Worm (Caenorhabditis elegans) whole organism, late embryonic: ENCODE results near the gene T09E8.4.
"Not testable (repeated sequence)": the region's sequence is repeated elsewhere in the genome, so short reads cannot be mapped to it uniquely, and the experiment has no call there.

ENCODE experiments used
- C38D4.7 ChIP-seq: fragments of 200-800 bp; sonication (Bioruptor generic); optimal IDR thresholded peaks from 2 replicates; lab custom pipeline; 2018; ENCODE audit warnings: mild to moderate bottlenecking, missing genetic modification characterization, moderate library complexity, missing compliant biosample characterization
- F13H6.1 ChIP-seq: sonication (generic microtip); optimal IDR thresholded peaks from 2 replicates; lab custom pipeline; 2016; ENCODE audit warnings: missing genetic modification characterization, missing compliant biosample characterization
- K09A11.1 ChIP-seq: sonication (generic microtip); optimal IDR thresholded peaks from 2 replicates; lab custom pipeline; 2017; ENCODE audit warnings: antibody characterized with exemption, mild to moderate bottlenecking, missing genetic modification characterization, missing compliant biosample characterization; ENCODE audit not compliant: insufficient read depth
- T23F11.4 ChIP-seq: fragments of 200-800 bp; sonication (Bioruptor generic); optimal IDR thresholded peaks from 2 replicates; lab custom pipeline; 2018; ENCODE audit warnings: mild to moderate bottlenecking, missing genetic modification characterization, missing compliant biosample characterization
- ama-1 ChIP-seq: fragments of 150-350 bp; optimal IDR thresholded peaks from 2 replicates; lab custom pipeline; 2014
- ceh-14 ChIP-seq: sonication (generic microtip); optimal IDR thresholded peaks from 2 replicates; lab custom pipeline; 2016; ENCODE audit warnings: missing genotype, missing genetic modification characterization, missing compliant biosample characterization
- ceh-19 ChIP-seq: fragments of 200-800 bp; sonication (Bioruptor generic); optimal IDR thresholded peaks from 2 replicates; lab custom pipeline; 2018; ENCODE audit warnings: mild to moderate bottlenecking, missing genetic modification characterization, missing compliant biosample characterization
- ceh-2 ChIP-seq: sonication (generic microtip); optimal IDR thresholded peaks from 2 replicates; lab custom pipeline; 2016; ENCODE audit warnings: missing genotype, missing genetic modification characterization, missing compliant biosample characterization
- ceh-22 ChIP-seq: sonication (generic microtip); optimal IDR thresholded peaks from 2 replicates; lab custom pipeline; 2017; ENCODE audit warnings: missing biosample characterization, missing genetic modification characterization
- ceh-31 ChIP-seq: sonication (generic microtip); optimal IDR thresholded peaks from 2 replicates; lab custom pipeline; 2016; ENCODE audit warnings: missing genetic modification characterization, missing compliant biosample characterization
- ceh-48 ChIP-seq: sonication (generic microtip); optimal IDR thresholded peaks from 2 replicates; lab custom pipeline; 2016; ENCODE audit warnings: missing genetic modification characterization, inconsistent platforms, missing compliant biosample characterization
- che-1 ChIP-seq: sonication (generic microtip); optimal IDR thresholded peaks from 2 replicates; lab custom pipeline; 2016; ENCODE audit warnings: mild to moderate bottlenecking, missing genetic modification characterization, missing compliant biosample characterization
- dve-1 ChIP-seq: sonication (generic microtip); optimal IDR thresholded peaks from 2 replicates; lab custom pipeline; 2017; ENCODE audit warnings: antibody characterized with exemption, mild to moderate bottlenecking, missing genetic modification characterization, missing compliant biosample characterization
- fax-1 ChIP-seq: sonication (generic microtip); optimal IDR thresholded peaks from 2 replicates; lab custom pipeline; 2016; ENCODE audit warnings: missing genotype, missing genetic modification characterization, missing compliant biosample characterization
- fkh-10 ChIP-seq: fragments of 150-350 bp; optimal IDR thresholded peaks from 2 replicates; lab custom pipeline; 2014; ENCODE audit warnings: missing biosample characterization, missing genetic modification reagents, missing genetic modification characterization
- gmeb-2 ChIP-seq: sonication (generic microtip); optimal IDR thresholded peaks from 2 replicates; lab custom pipeline; 2016; ENCODE audit warnings: missing genetic modification characterization, inconsistent platforms, missing compliant biosample characterization
- hlh-13 ChIP-seq: fragments of 200-800 bp; sonication (Bioruptor generic); optimal IDR thresholded peaks from 2 replicates; lab custom pipeline; 2018; ENCODE audit warnings: mild to moderate bottlenecking, missing genetic modification characterization, missing compliant biosample characterization
- hlh-15 ChIP-seq: sonication (generic microtip); optimal IDR thresholded peaks from 2 replicates; lab custom pipeline; 2016; ENCODE audit warnings: missing genetic modification characterization, missing compliant biosample characterization
- hlh-6 ChIP-seq: sonication (generic microtip); optimal IDR thresholded peaks from 2 replicates; lab custom pipeline; 2016; ENCODE audit warnings: missing genotype, missing genetic modification characterization, missing compliant biosample characterization
- hlh-8 ChIP-seq: sonication (generic microtip); optimal IDR thresholded peaks from 2 replicates; lab custom pipeline; 2016; ENCODE audit warnings: missing genotype, missing genetic modification characterization, missing compliant biosample characterization
- lim-6 ChIP-seq: sonication (generic microtip); optimal IDR thresholded peaks from 2 replicates; lab custom pipeline; 2016; ENCODE audit warnings: missing genetic modification characterization, missing compliant biosample characterization
- nhr-232 ChIP-seq: sonication (generic microtip); optimal IDR thresholded peaks from 2 replicates; lab custom pipeline; 2016; ENCODE audit warnings: missing genetic modification characterization, missing compliant biosample characterization
- pag-3 ChIP-seq: sonication (generic microtip); optimal IDR thresholded peaks from 2 replicates; lab custom pipeline; 2016; ENCODE audit warnings: missing compliant biosample characterization, missing genetic modification characterization, borderline replicate concordance
- pax-1 ChIP-seq: fragments of 150-350 bp; optimal IDR thresholded peaks from 2 replicates; lab custom pipeline; 2014; ENCODE audit warnings: missing biosample characterization, missing genetic modification characterization
- pha-4 ChIP-seq: fragments of 150-350 bp; optimal IDR thresholded peaks from 2 replicates; lab custom pipeline; 2018; ENCODE audit warnings: missing biosample characterization, missing genetic modification reagents, missing genetic modification characterization
- pqm-1 ChIP-seq: sonication (generic microtip); optimal IDR thresholded peaks from 2 replicates; lab custom pipeline; 2016; ENCODE audit warnings: missing genetic modification characterization, missing compliant biosample characterization
- rnt-1 ChIP-seq: sonication (generic microtip); optimal IDR thresholded peaks from 2 replicates; lab custom pipeline; 2016; ENCODE audit warnings: missing genetic modification characterization, missing compliant biosample characterization
- sdc-2 ChIP-seq: sonication (generic microtip); optimal IDR thresholded peaks from 2 replicates; lab custom pipeline; 2016; ENCODE audit warnings: missing genotype, missing genetic modification characterization, missing compliant biosample characterization
- syd-9 ChIP-seq: sonication (generic microtip); optimal IDR thresholded peaks from 2 replicates; lab custom pipeline; 2016; ENCODE audit warnings: mild to moderate bottlenecking, missing genetic modification characterization, moderate library complexity, missing compliant biosample characterization
- tbx-2 ChIP-seq: sonication (generic microtip); optimal IDR thresholded peaks from 2 replicates; lab custom pipeline; 2016; ENCODE audit warnings: missing genetic modification characterization, missing compliant biosample characterization
- tbx-7 ChIP-seq: sonication (generic microtip); optimal IDR thresholded peaks from 2 replicates; lab custom pipeline; 2016; ENCODE audit warnings: missing genotype, missing genetic modification characterization, missing compliant biosample characterization
- unc-3 ChIP-seq, 2 experiments: fragments of 200-800 bp in 1 of 2; sonication (Bioruptor generic) in 1 of 2; sonication (generic microtip) in 1 of 2; conservative IDR thresholded peaks in 1 of 2; optimal IDR thresholded peaks in 1 of 2; 2 replicates each; pipeline versions ENCODE4 v1.3.6 to Lab custom; 2016 to 2022; ENCODE audit warnings: missing compliant biosample characterization in 2 of 2, missing genetic modification characterization in 2 of 2, missing genetic modification reagents in 1 of 2
- unc-55 ChIP-seq: sonication (generic microtip); optimal IDR thresholded peaks from 2 replicates; lab custom pipeline; 2017; ENCODE audit warnings: missing biosample characterization, missing genetic modification reagents, missing genetic modification characterization
- ztf-16 ChIP-seq: sonication (generic microtip); optimal IDR thresholded peaks from 2 replicates; lab custom pipeline; 2017; ENCODE audit warnings: missing genetic modification characterization, missing compliant biosample characterization

T09E8.4 gene

ce11 chrV:13161052-13161451 lies 23.0 kb downstream of the T09E8.4 start:
- TF ChIP-seq unc-3 (GFP tag; conservative IDR thresholded peaks at IDR 0.05; lab: Robert Waterston, UW): no peak
- no peak for TF ChIP-seq unc-3 (tag; optimal IDR thresholded peaks at IDR 0.05; lab: Kevin White, UChicago)
- TF ChIP-seq C38D4.7 (GFP tag; lab: Kevin White, UChicago): no peak
- TF ChIP-seq, all 69 proteins: peak for 0

- no peak for TF ChIP-seq syd-9
- TF ChIP-seq tbx-2 (tag; lab: Kevin White, UChicago): no peak
- peak; percentile 72 for TF ChIP-seq unc-55
Measured at ce11 chrV:13157073-13157472, 27.0 kb downstream of the T09E8.4 start.

ce11 chrV:13154225-13154624 lies 29.8 kb downstream of the T09E8.4 start:
- TF ChIP-seq dve-1 (tag; lab: Kevin White, UChicago) (no peak), unc-55 (peak; percentile 82)

ce11 chrV:13152575-13152974 lies 31.5 kb downstream of the T09E8.4 start, which contains the start of gene noca-1:
TSS of gene noca-1 (plus strand) at chrV:13152919.
- no peak for TF ChIP-seq ztf-16
- TF ChIP-seq T23F11.4 (GFP tag; lab: Kevin White, UChicago): no peak
- no peak for TF ChIP-seq tbx-2 (tag; lab: Kevin White, UChicago)
- no peak for TF ChIP-seq ama-1 (lab: Kevin White, UChicago)
- no peak for TF ChIP-seq rnt-1 (tag; lab: Kevin White, UChicago)
- no peak for TF ChIP-seq F13H6.1
- TF ChIP-seq dve-1 (tag; lab: Kevin White, UChicago): no peak

ce11 chrV:13138681-13139080 lies 45.4 kb downstream of the T09E8.4 start, which contains the start of gene dhc-3:
TSS of gene dhc-3 (plus strand) at chrV:13138981.
- TF ChIP-seq unc-55 (no peak), dve-1 (tag; lab: Kevin White, UChicago) (no peak), ceh-22 (tag; lab: Kevin White, UChicago) (no peak), ceh-48 (tag; lab: Kevin White, UChicago) (no peak), tbx-7 (tag; lab: Kevin White, UChicago) (no peak), fax-1 (tag; lab: Kevin White, UChicago) (no peak), ceh-14 (tag; lab: Kevin White, UChicago) (no peak), K09A11.1 (tag; lab: Kevin White, UChicago) (no peak), pax-1 (no peak), hlh-13 (GFP tag; lab: Kevin White, UChicago) (no peak), pag-3 (tag; lab: Kevin White, UChicago) (no peak), che-1 (tag; lab: Kevin White, UChicago) (no peak)

ce11 chrV:13137955-13138354 lies 46.1 kb downstream of the T09E8.4 start, which contains the start of gene clec-41:
TSS of gene clec-41 (minus strand) at chrV:13138101.
- TF ChIP-seq fkh-10 (GFP tag; lab: Kevin White, UChicago) (no peak), tbx-7 (tag; lab: Kevin White, UChicago) (no peak)
- TF ChIP-seq, all 69 proteins: peak for 0

ce11 chrV:13134786-13135185 lies 49.3 kb downstream of the T09E8.4 start, which contains the start of gene clec-225:
TSS of gene clec-225 (minus strand) at chrV:13134886.
- TF ChIP-seq hlh-13 (GFP tag; lab: Kevin White, UChicago); tbx-7 (tag; lab: Kevin White, UChicago); hlh-15 (tag; lab: Kevin White, UChicago): not testable (repeated sequence)

- no peak for TF ChIP-seq ceh-31 (tag; lab: Kevin White, UChicago)
- no peak for TF ChIP-seq pha-4
- no peak for TF ChIP-seq ceh-22 (tag; lab: Kevin White, UChicago)
- no peak for TF ChIP-seq hlh-8
- no peak for TF ChIP-seq K09A11.1 (tag; lab: Kevin White, UChicago)
- TF ChIP-seq pqm-1 (tag; lab: Kevin White, UChicago): no peak
- TF ChIP-seq gmeb-2: no peak
- TF ChIP-seq lim-6 (tag; lab: Kevin White, UChicago): no peak
- no peak for TF ChIP-seq ceh-19 (GFP tag; lab: Kevin White, UChicago)
- TF ChIP-seq ceh-2: no peak
- TF ChIP-seq fkh-10 (GFP tag; lab: Kevin White, UChicago): no peak
- TF ChIP-seq nhr-232: no peak
- no peak for TF ChIP-seq sdc-2
- TF ChIP-seq hlh-15 (tag; lab: Kevin White, UChicago): no peak
- TF ChIP-seq hlh-6 (tag; lab: Kevin White, UChicago): no peak
Measured at ce11 chrV:13133380-13133779, 50.7 kb downstream of the T09E8.4 start, which contains the start of gene B0365.9. TSS of gene B0365.9 (minus strand) at chrV:13133565.
